Worm (Caenorhabditis elegans): ENCODE measurements around the gene abhd-5.1.

abhd-5.1 gene

ce11 chrV:4810653-4811052, 36.8 kb upstream of the abhd-5.1 start (continued):
- TF ChIP-seq pha-4 (tag; optimal IDR thresholded peaks at IDR 0.05): peak; percentile 17

DNA sequence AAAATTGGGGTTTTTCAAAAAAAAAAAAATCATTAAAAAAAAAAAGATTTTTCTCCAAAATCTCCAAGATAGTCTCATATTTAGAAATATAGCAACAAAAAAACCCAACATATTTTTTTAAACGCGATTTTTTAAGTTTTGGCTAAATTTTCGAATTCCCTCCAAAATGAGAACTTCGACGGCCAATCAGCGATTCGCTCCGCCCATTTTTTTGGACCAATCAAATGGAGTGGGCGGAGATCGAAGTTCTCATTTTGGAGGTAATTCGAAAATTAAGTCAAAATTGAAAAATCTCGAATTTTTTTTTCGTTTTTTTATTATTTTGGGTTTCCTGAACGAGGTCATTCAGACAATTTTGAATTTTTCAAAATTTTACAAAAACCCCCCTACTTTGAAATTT, 33.6 kb upstream of the abhd-5.1 start:
- TF ChIP-seq sptf-1 (tag; optimal IDR thresholded peaks at IDR 0.05): no peak
- no peak for TF ChIP-seq nhr-237 (tag; optimal IDR thresholded peaks at IDR 0.05)
- TF ChIP-seq ces-1 (GFP tag; optimal IDR thresholded peaks at IDR 0.05): no peak
- TF ChIP-seq ceh-39 (tag; optimal IDR thresholded peaks at IDR 0.05): no peak
- no peak for TF ChIP-seq blmp-1 (tag; optimal IDR thresholded peaks at IDR 0.05)
- TF ChIP-seq zip-8 (tag; optimal IDR thresholded peaks at IDR 0.05): no peak
- no peak for TF ChIP-seq nhr-12 (tag; optimal IDR thresholded peaks at IDR 0.05)
- TF ChIP-seq M03D4.4 (tag; optimal IDR thresholded peaks at IDR 0.05): no peak
- TF ChIP-seq sem-2 (GFP tag; optimal IDR thresholded peaks at IDR 0.05): no peak
- no peak for TF ChIP-seq lin-13 (tag; optimal IDR thresholded peaks at IDR 0.05)
- TF ChIP-seq mls-2 (tag; optimal IDR thresholded peaks at IDR 0.05): no peak
- TF ChIP-seq snpc-4 (tag; optimal IDR thresholded peaks at IDR 0.05): no peak
- TF ChIP-seq nhr-76 (tag; optimal IDR thresholded peaks at IDR 0.05): no peak
- TF ChIP-seq tbx-8 (GFP tag; optimal IDR thresholded peaks at IDR 0.05): no peak

DNA sequence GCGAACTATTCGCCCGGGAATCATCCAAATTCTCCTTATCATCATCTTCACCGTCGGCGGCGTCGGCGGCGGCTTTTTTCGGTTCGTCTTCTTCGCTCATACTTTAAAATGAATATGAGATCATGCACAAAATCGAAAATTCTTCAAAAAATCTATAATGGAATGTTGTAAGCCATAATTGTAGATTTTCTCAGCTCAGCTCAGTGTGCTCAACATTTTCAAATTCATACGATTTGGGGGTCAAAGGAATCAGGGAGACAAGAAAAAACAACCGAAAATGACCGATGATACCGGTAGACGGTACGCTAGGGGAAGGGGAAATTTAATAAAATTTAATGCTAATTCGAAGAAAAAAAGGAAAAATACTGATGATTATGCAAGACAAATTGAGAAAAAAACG, 28.9 kb upstream of the abhd-5.1 start, which contains the start of gene ccep-97:
TSS of gene ccep-97 (minus strand) at position 101 of the 400 bp plus-strand sequence.
- TF ChIP-seq unc-62 (GFP tag; optimal IDR thresholded peaks at IDR 0.05): no peak
- TF ChIP-seq blmp-1 (tag; optimal IDR thresholded peaks at IDR 0.05): no peak
- TF ChIP-seq sptf-1 (tag; optimal IDR thresholded peaks at IDR 0.05): no peak
- TF ChIP-seq zip-8 (tag; optimal IDR thresholded peaks at IDR 0.05): no peak
- no peak for TF ChIP-seq ceh-39 (tag; optimal IDR thresholded peaks at IDR 0.05)
- TF ChIP-seq ceh-43 (GFP tag; optimal IDR thresholded peaks at IDR 0.05): no peak

- no peak for TF ChIP-seq cnd-1 (tag; optimal IDR thresholded peaks at IDR 0.05)
- TF ChIP-seq sem-2 (GFP tag; optimal IDR thresholded peaks at IDR 0.05): no peak
- TF ChIP-seq mab-5 (tag; optimal IDR thresholded peaks at IDR 0.05): no peak
- TF ChIP-seq elt-1 (tag; optimal IDR thresholded peaks at IDR 0.05; ENCODE audit: borderline replicate concordance, insufficient read depth): no peak
- TF ChIP-seq ztf-11 (tag; optimal IDR thresholded peaks at IDR 0.05): no peak
- no peak for TF ChIP-seq pha-4 (tag; optimal IDR thresholded peaks at IDR 0.05)
- no peak for TF ChIP-seq snpc-4 (tag; optimal IDR thresholded peaks at IDR 0.05)
- no peak for TF ChIP-seq unc-62 (GFP tag; optimal IDR thresholded peaks at IDR 0.05)
- no peak for TF ChIP-seq nhr-12 (tag; optimal IDR thresholded peaks at IDR 0.05)
- TF ChIP-seq elt-3 (tag; optimal IDR thresholded peaks at IDR 0.05): no peak
- no peak for TF ChIP-seq ham-2 (GFP tag; optimal IDR thresholded peaks at IDR 0.05)
- TF ChIP-seq unc-39 (tag; optimal IDR thresholded peaks at IDR 0.05): no peak
- TF ChIP-seq unc-120 (tag; optimal IDR thresholded peaks at IDR 0.05; ENCODE audit: poor library complexity, severe bottlenecking): no peak
- no peak for TF ChIP-seq hlh-1 (tag; optimal IDR thresholded peaks at IDR 0.05)
- TF ChIP-seq flh-1 (GFP tag; optimal IDR thresholded peaks at IDR 0.05): no peak
- no peak for TF ChIP-seq ceh-83 (GFP tag; optimal IDR thresholded peaks at IDR 0.05)
- TF ChIP-seq nhr-237 (tag; optimal IDR thresholded peaks at IDR 0.05): no peak
- TF ChIP-seq lin-13 (tag; optimal IDR thresholded peaks at IDR 0.05): no peak
- TF ChIP-seq mls-2 (tag; optimal IDR thresholded peaks at IDR 0.05): no peak
These were observed 26.9 kb upstream of the abhd-5.1 start for ce11 chrV:4820601-4821000.

DNA sequence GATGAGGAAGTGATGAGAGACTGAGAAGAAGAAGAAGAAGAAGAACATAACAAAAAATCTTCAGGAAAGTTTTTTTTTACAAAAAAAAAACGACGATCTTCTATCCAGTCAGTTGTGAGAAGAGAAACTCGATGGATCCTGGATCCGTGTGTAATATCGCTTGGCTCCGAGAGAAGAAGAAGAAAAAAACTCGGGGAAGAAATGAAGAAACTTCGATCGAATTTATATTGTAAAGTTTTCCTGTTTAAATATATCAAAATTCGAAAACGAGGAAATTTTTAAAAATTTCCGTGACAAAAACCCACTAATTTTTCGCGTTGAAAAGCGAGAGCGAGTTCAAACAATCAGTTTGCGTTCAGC, 24.1 kb upstream of the abhd-5.1 start, which contains the start of gene adss-1:
TSS of gene adss-1 (minus strand) at position 101 of the 360 bp plus-strand sequence.
- TF ChIP-seq mab-5 (tag; optimal IDR thresholded peaks at IDR 0.05) (no peak), bed-3 (GFP tag; optimal IDR thresholded peaks at IDR 0.05) (no peak), pha-4 (tag; optimal IDR thresholded peaks at IDR 0.05) (no peak), zip-8 (tag; optimal IDR thresholded peaks at IDR 0.05) (no peak), lin-32 (GFP tag; optimal IDR thresholded peaks at IDR 0.05) (no peak), sptf-1 (tag; optimal IDR thresholded peaks at IDR 0.05) (no peak), nhr-76 (tag; optimal IDR thresholded peaks at IDR 0.05) (no peak), ceh-39 (tag; optimal IDR thresholded peaks at IDR 0.05) (no peak), lin-13 (tag; optimal IDR thresholded peaks at IDR 0.05) (no peak), ztf-11 (tag; optimal IDR thresholded peaks at IDR 0.05) (no peak), ceh-43 (GFP tag; optimal IDR thresholded peaks at IDR 0.05) (no peak), flh-1 (GFP tag; optimal IDR thresholded peaks at IDR 0.05) (no peak), cnd-1 (tag; optimal IDR thresholded peaks at IDR 0.05) (no peak), lsy-2 (tag; optimal IDR thresholded peaks at IDR 0.05) (no peak), sem-2 (GFP tag; optimal IDR thresholded peaks at IDR 0.05) (no peak), M03D4.4 (tag; optimal IDR thresholded peaks at IDR 0.05) (no peak), unc-39 (tag; optimal IDR thresholded peaks at IDR 0.05) (no peak), ces-1 (GFP tag; optimal IDR thresholded peaks at IDR 0.05) (no peak), nhr-237 (tag; optimal IDR thresholded peaks at IDR 0.05) (no peak), unc-62 (GFP tag; optimal IDR thresholded peaks at IDR 0.05) (no peak)
